5 fruit fly cellular contexts compared by ENCODE assay signal in the genomic region with DNA sequence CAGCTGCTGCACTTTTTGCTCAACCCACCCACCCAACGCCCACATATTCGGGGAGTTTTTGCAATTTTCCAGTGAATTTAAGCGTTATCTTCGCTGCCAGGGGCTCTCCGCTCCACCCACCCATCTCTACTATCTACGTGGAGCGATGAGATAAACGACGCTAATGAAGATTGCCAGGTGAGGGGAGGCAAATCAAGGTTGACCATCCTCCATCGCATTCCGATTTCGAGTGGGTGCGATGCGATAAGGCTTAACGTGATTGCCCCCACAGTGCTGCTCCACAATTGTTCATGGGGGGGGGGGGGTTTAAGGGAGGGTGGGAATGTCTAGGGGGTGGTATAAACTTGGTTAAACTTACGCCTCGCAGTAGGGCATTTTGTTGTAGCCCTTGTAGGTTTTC.
TF ChIP-seq lines count a peak whose summit lies in the region.

No protein-coding gene starts in this region.

- TF ChIP-seq CTCF in whole organism, embryonic (GFP tag; optimal IDR thresholded peaks at IDR 0.05; lab: Kevin White, UChicago), result no peak

TF ChIP-seq in whole organism, adult, 20 proteins besides CTCF, POLR2A, EP300 and RAD21:
- TF ChIP-seq Crg-1 (GFP tag; optimal IDR thresholded peaks at IDR 0.05; lab: Kevin White, UChicago) (no peak), cic (GFP tag; optimal IDR thresholded peaks at IDR 0.05; lab: Kevin White, UChicago) (peak; percentile 83), bab1 (GFP tag; optimal IDR thresholded peaks at IDR 0.05; lab: Kevin White, UChicago) (no peak), Clk (GFP tag; optimal IDR thresholded peaks at IDR 0.05; lab: Kevin White, UChicago) (no peak), CG33017 (tag; optimal IDR thresholded peaks at IDR 0.05; lab: Kevin White, UChicago) (no peak), pad (GFP tag; optimal IDR thresholded peaks at IDR 0.05; lab: Kevin White, UChicago) (peak; percentile 95)

TF ChIP-seq in whole organism, embryonic, 481 proteins besides CTCF, POLR2A, EP300 and RAD21 (continues in another document):
- TF ChIP-seq ap (GFP tag; IDR thresholded peaks at IDR 0.05; lab: Robert Waterston, UW) (no peak), Rfx (GFP tag; IDR thresholded peaks at IDR 0.05; lab: Robert Waterston, UW) (no peak), eyg (GFP tag; optimal IDR thresholded peaks at IDR 0.05; lab: Kevin White, UChicago) (no peak), Sry-δ (GFP tag; optimal IDR thresholded peaks at IDR 0.05; lab: Kevin White, UChicago) (no peak), Hr78 (GFP tag; optimal IDR thresholded peaks at IDR 0.05; lab: Kevin White, UChicago) (no peak), Vsx1 (GFP tag; optimal IDR thresholded peaks at IDR 0.05; lab: Kevin White, UChicago) (peak; percentile 52), CG4617 (GFP tag; optimal IDR thresholded peaks at IDR 0.05; lab: Kevin White, UChicago; ENCODE audit: borderline replicate concordance) (no peak), C15 (GFP tag; IDR thresholded peaks at IDR 0.05; lab: Robert Waterston, UW) (no peak), GATAe (GFP tag; conservative IDR thresholded peaks at IDR 0.05; lab: Robert Waterston, UW) (peak; percentile 98), PHDP (tag; optimal IDR thresholded peaks at IDR 0.05; lab: Kevin White, UChicago) (no peak), ATbp (GFP tag; optimal IDR thresholded peaks at IDR 0.05; lab: Kevin White, UChicago) (no peak), HmgZ (tag; optimal IDR thresholded peaks at IDR 0.05; lab: Kevin White, UChicago) (peak; percentile 18), CG14965 (GFP tag; optimal IDR thresholded peaks at IDR 0.05; lab: Kevin White, UChicago; ENCODE audit: borderline replicate concordance) (no peak), sug (tag; optimal IDR thresholded peaks at IDR 0.05; lab: Kevin White, UChicago) (peak; percentile 99), ttk (GFP tag; IDR thresholded peaks at IDR 0.05; lab: Robert Waterston, UW) (peak; percentile 68), gsb (GFP tag; IDR thresholded peaks at IDR 0.05; lab: Robert Waterston, UW) (no peak), Hey (tag; optimal IDR thresholded peaks at IDR 0.05; lab: Kevin White, UChicago) (peak; percentile 14), exex (tag; optimal IDR thresholded peaks at IDR 0.05; lab: Kevin White, UChicago) (peak; percentile 83), CG12942 (GFP tag; optimal IDR thresholded peaks at IDR 0.05; lab: Kevin White, UChicago) (no peak), CG12769 (tag; optimal IDR thresholded peaks at IDR 0.05; lab: Kevin White, UChicago) (peak; percentile 15)

TF ChIP-seq in whole organism, prepupa, 60 proteins besides CTCF, POLR2A, EP300 and RAD21:
- TF ChIP-seq Smox (GFP tag; optimal IDR thresholded peaks at IDR 0.05; lab: Kevin White, UChicago) (no peak), Hr4 (GFP tag; optimal IDR thresholded peaks at IDR 0.05; lab: Kevin White, UChicago) (no peak), vri (GFP tag; optimal IDR thresholded peaks at IDR 0.05; lab: Kevin White, UChicago) (peak; percentile 51), achi (GFP tag; optimal IDR thresholded peaks at IDR 0.05; lab: Kevin White, UChicago) (no peak), Hr38 (GFP tag; optimal IDR thresholded peaks at IDR 0.05; lab: Kevin White, UChicago) (no peak), CG16779 (tag; optimal IDR thresholded peaks at IDR 0.05; lab: Kevin White, UChicago) (no peak), Eip93F (GFP tag; optimal IDR thresholded peaks at IDR 0.05; lab: Kevin White, UChicago) (peak; percentile 11)

TF ChIP-seq in whole organism, pupa, 21 proteins besides CTCF, POLR2A, EP300 and RAD21:
- TF ChIP-seq CG12605 (GFP tag; IDR thresholded peaks at IDR 0.05; lab: Robert Waterston, UW) (no peak), EcR (GFP tag; optimal IDR thresholded peaks at IDR 0.05; lab: Kevin White, UChicago) (peak; percentile 42)

TF ChIP-seq in whole organism, wandering third instar larva, 38 proteins besides CTCF, POLR2A, EP300 and RAD21:
- TF ChIP-seq lola (GFP tag; optimal IDR thresholded peaks at IDR 0.05; lab: Kevin White, UChicago) (no peak), h (GFP tag; optimal IDR thresholded peaks at IDR 0.05; lab: Kevin White, UChicago) (peak; percentile 7), Rel (GFP tag; optimal IDR thresholded peaks at IDR 0.05; lab: Kevin White, UChicago) (no peak), Rel (tag; optimal IDR thresholded peaks at IDR 0.05; lab: Kevin White, UChicago) (peak; percentile 97), Vsx2 (GFP tag; optimal IDR thresholded peaks at IDR 0.05; lab: Kevin White, UChicago; ENCODE audit: partially characterized antibody) (peak; percentile 57), Sp1 (GFP tag; optimal IDR thresholded peaks at IDR 0.05; lab: Kevin White, UChicago) (no peak), rgr (GFP tag; optimal IDR thresholded peaks at IDR 0.05; lab: Kevin White, UChicago) (peak; percentile 14)
TF ChIP-seq in whole organism, wandering third instar larva: peak in this region for 4.
